Worm (Caenorhabditis elegans) whole organism, L1 larva: ENCODE data around the gene F44B9.10.

Experiments used
- C16A3.4 ChIP-seq: fragments of 150-350 bp; optimal IDR thresholded peaks from 2 replicates; lab custom pipeline; 2014; ENCODE audit warnings: missing biosample characterization, missing genetic modification characterization
- C34B4.2 ChIP-seq: sonication (generic microtip); optimal IDR thresholded peaks from 2 replicates; lab custom pipeline; 2017; ENCODE audit warnings: mild to moderate bottlenecking, missing genetic modification characterization, missing compliant biosample characterization
- F16B12.6 ChIP-seq: fragments of 150-350 bp; optimal IDR thresholded peaks from 2 replicates; lab custom pipeline; 2014; ENCODE audit warnings: missing biosample characterization, missing genetic modification characterization
- Y116A8C.19 ChIP-seq: sonication (generic microtip); optimal IDR thresholded peaks from 2 replicates; lab custom pipeline; 2016; ENCODE audit warnings: missing compliant biosample characterization, missing genetic modification characterization, borderline replicate concordance
- alr-1 ChIP-seq: fragments of 200-800 bp; sonication (Bioruptor generic); optimal IDR thresholded peaks from 2 replicates; lab custom pipeline; 2018; ENCODE audit warnings: borderline replicate concordance, mild to moderate bottlenecking, missing genetic modification characterization, missing compliant biosample characterization
- aly-2 ChIP-seq: fragments of 150-350 bp; optimal IDR thresholded peaks from 2 replicates; lab custom pipeline; 2014; ENCODE audit warnings: missing biosample characterization, missing genetic modification characterization
- ama-1 ChIP-seq: fragments of 150-350 bp; optimal IDR thresholded peaks from 2 replicates; lab custom pipeline; 2014
- ceh-63 ChIP-seq: fragments of 200-800 bp; sonication (Bioruptor generic); optimal IDR thresholded peaks from 2 replicates; lab custom pipeline; 2018; ENCODE audit warnings: mild to moderate bottlenecking, missing genetic modification characterization, missing compliant biosample characterization
- ceh-90 ChIP-seq: sonication (generic microtip); optimal IDR thresholded peaks from 2 replicates; lab custom pipeline; 2016; ENCODE audit warnings: missing genetic modification characterization, missing compliant biosample characterization
- ces-1 ChIP-seq: fragments of 150-350 bp; optimal IDR thresholded peaks from 2 replicates; lab custom pipeline; 2014; ENCODE audit warnings: missing biosample characterization, missing genetic modification reagents, missing genetic modification characterization
- dpl-1 ChIP-seq, 3 experiments: fragments of 150-350 bp in 2 of 3; sonication (generic microtip) in 1 of 3; optimal IDR thresholded peaks; 2 replicates each; lab custom pipeline; 2014 to 2017; ENCODE audit warnings: missing biosample characterization in 3 of 3, missing genetic modification characterization in 3 of 3, missing genetic modification reagents in 3 of 3
- dsc-1 ChIP-seq: sonication (generic microtip); optimal IDR thresholded peaks from 2 replicates; lab custom pipeline; 2016; ENCODE audit warnings: mild to moderate bottlenecking, missing genetic modification characterization, missing compliant biosample characterization
- efl-1 ChIP-seq, 4 experiments: fragments of 150-350 bp; optimal IDR thresholded peaks in 3 of 4; peaks in 1 of 4; 1 replicate in 1 of 4; 2 replicates in 3 of 4; lab custom pipeline; 2014; ENCODE audit warnings: missing biosample characterization in 2 of 4, missing genetic modification characterization in 2 of 4, missing genetic modification reagents in 2 of 4
- elt-3 ChIP-seq, 6 experiments: fragments of 150-350 bp in 1 of 6; sonication (generic microtip); optimal IDR thresholded peaks; 2 replicates each; lab custom pipeline; 2017 to 2018; ENCODE audit warnings: missing biosample characterization in 6 of 6, missing genetic modification characterization in 6 of 6, inconsistent platforms in 1 of 6
- ets-5 ChIP-seq: fragments of 200-800 bp; sonication (Bioruptor generic); IDR thresholded peaks from 2 replicates; pipeline ENCODE4 v1.3.6; 2022; ENCODE audit warnings: missing genetic modification characterization, missing compliant biosample characterization
- fkh-10 ChIP-seq: sonication (generic microtip); optimal IDR thresholded peaks from 2 replicates; lab custom pipeline; 2017; ENCODE audit warnings: missing biosample characterization, missing genetic modification reagents, missing genetic modification characterization
- fkh-8 ChIP-seq: sonication (generic microtip); optimal IDR thresholded peaks from 2 replicates; lab custom pipeline; 2016; ENCODE audit warnings: mild to moderate bottlenecking, missing genetic modification characterization, missing compliant biosample characterization
- grh-1 ChIP-seq: fragments of 200-800 bp; sonication (Bioruptor generic); IDR thresholded peaks from 2 replicates; pipeline ENCODE4 v1.3.6; 2022; ENCODE audit warnings: missing genetic modification reagents, missing genetic modification characterization, missing compliant biosample characterization
- hlh-17 ChIP-seq: fragments of 200-800 bp; sonication (Bioruptor generic); optimal IDR thresholded peaks from 2 replicates; lab custom pipeline; 2018; ENCODE audit warnings: missing genetic modification characterization, mild to moderate bottlenecking, missing compliant biosample characterization, moderate library complexity, borderline replicate concordance
- hpl-2 ChIP-seq: fragments of 150-350 bp; optimal IDR thresholded peaks from 2 replicates; lab custom pipeline; 2014; ENCODE audit warnings: missing biosample characterization, missing genetic modification reagents, missing genetic modification characterization
- irx-1 ChIP-seq: sonication (generic microtip); optimal IDR thresholded peaks from 2 replicates; lab custom pipeline; 2016; ENCODE audit warnings: missing genetic modification characterization, missing compliant biosample characterization
- jun-1 ChIP-seq: fragments of 150-350 bp; optimal IDR thresholded peaks from 2 replicates; lab custom pipeline; 2014; ENCODE audit warnings: missing biosample characterization, missing genetic modification reagents, missing genetic modification characterization
- lin-39 ChIP-seq: fragments of 150-350 bp; optimal IDR thresholded peaks from 2 replicates; lab custom pipeline; 2014; ENCODE audit warnings: missing biosample characterization, missing genetic modification reagents, missing genetic modification characterization
- lir-3 ChIP-seq: sonication (generic microtip); optimal IDR thresholded peaks from 2 replicates; lab custom pipeline; 2016; ENCODE audit warnings: mild to moderate bottlenecking, missing genetic modification characterization, moderate library complexity, missing compliant biosample characterization; ENCODE audit not compliant: poor library complexity
- lsy-2 ChIP-seq, 2 experiments: fragments of 150-350 bp; optimal IDR thresholded peaks; 2 replicates each; lab custom pipeline; 2014; ENCODE audit warnings: missing biosample characterization in 2 of 2, missing genetic modification characterization in 2 of 2
- mab-9 ChIP-seq: fragments of 200-800 bp; sonication (Bioruptor generic); IDR thresholded peaks from 2 replicates; pipeline ENCODE4 v1.3.6; 2022; ENCODE audit warnings: missing genetic modification reagents, missing genetic modification characterization, missing compliant biosample characterization
- mdl-1 ChIP-seq, 2 experiments: fragments of 150-350 bp; optimal IDR thresholded peaks; 2 replicates each; lab custom pipeline; 2014 to 2017; ENCODE audit warnings: missing biosample characterization in 2 of 2, missing genetic modification characterization in 2 of 2, inconsistent platforms in 1 of 2
- mep-1 ChIP-seq: fragments of 150-350 bp; optimal IDR thresholded peaks from 2 replicates; lab custom pipeline; 2014; ENCODE audit warnings: missing biosample characterization, missing genetic modification characterization
- nhr-11 ChIP-seq: fragments of 150-350 bp; optimal IDR thresholded peaks from 2 replicates; lab custom pipeline; 2014; ENCODE audit warnings: missing biosample characterization, missing genetic modification characterization
- nhr-12 ChIP-seq: sonication (generic microtip); optimal IDR thresholded peaks from 2 replicates; lab custom pipeline; 2017; ENCODE audit warnings: missing biosample characterization, missing genetic modification characterization
- nhr-19 ChIP-seq: fragments of 200-800 bp; sonication (Bioruptor generic); conservative IDR thresholded peaks from 2 replicates; pipeline ENCODE4 v1.3.6; 2022; ENCODE audit warnings: missing genetic modification characterization, missing compliant biosample characterization
- nhr-28 ChIP-seq: fragments of 150-350 bp; optimal IDR thresholded peaks from 2 replicates; lab custom pipeline; 2014; ENCODE audit warnings: missing biosample characterization, missing genetic modification characterization
- nhr-47 ChIP-seq: sonication (generic microtip); optimal IDR thresholded peaks from 2 replicates; lab custom pipeline; 2016; ENCODE audit warnings: mild to moderate bottlenecking, missing genetic modification characterization, moderate library complexity, missing compliant biosample characterization
- nhr-71 ChIP-seq: sonication (generic microtip); optimal IDR thresholded peaks from 2 replicates; lab custom pipeline; 2016; ENCODE audit warnings: mild to moderate bottlenecking, missing genetic modification characterization, moderate library complexity, missing compliant biosample characterization
- nhr-76 ChIP-seq: sonication (generic microtip); optimal IDR thresholded peaks from 2 replicates; lab custom pipeline; 2017; ENCODE audit warnings: missing biosample characterization, missing genetic modification characterization
- pax-3 ChIP-seq: fragments of 200-800 bp; sonication (Bioruptor generic); optimal IDR thresholded peaks from 2 replicates; lab custom pipeline; 2018; ENCODE audit warnings: mild to moderate bottlenecking, missing genetic modification characterization, moderate library complexity, missing compliant biosample characterization
- pqm-1 ChIP-seq: sonication (generic microtip); optimal IDR thresholded peaks from 3 replicates; lab custom pipeline; 2017; ENCODE audit warnings: missing biosample characterization, missing genetic modification characterization
- skn-1 ChIP-seq: fragments of 150-350 bp; optimal IDR thresholded peaks from 2 replicates; lab custom pipeline; 2014; ENCODE audit warnings: missing biosample characterization, missing genetic modification characterization
- snpc-4 ChIP-seq: fragments of 150-350 bp; optimal IDR thresholded peaks from 2 replicates; lab custom pipeline; 2014; ENCODE audit warnings: missing biosample characterization, missing genetic modification characterization
- snu-23 ChIP-seq: sonication (generic microtip); optimal IDR thresholded peaks from 2 replicates; lab custom pipeline; 2016; ENCODE audit warnings: missing genetic modification characterization, missing compliant biosample characterization
- sox-4 ChIP-seq: sonication (generic microtip); optimal IDR thresholded peaks from 2 replicates; lab custom pipeline; 2016; ENCODE audit warnings: missing genetic modification characterization, missing compliant biosample characterization
- sptf-1 ChIP-seq: fragments of 150-350 bp; optimal IDR thresholded peaks from 2 replicates; lab custom pipeline; 2014; ENCODE audit warnings: missing biosample characterization, missing genetic modification characterization
- sup-37 ChIP-seq: fragments of 200-800 bp; sonication (Bioruptor generic); optimal IDR thresholded peaks from 2 replicates; lab custom pipeline; 2018; ENCODE audit warnings: mild to moderate bottlenecking, missing genetic modification characterization, missing compliant biosample characterization
- tbx-2 ChIP-seq: sonication (generic microtip); optimal IDR thresholded peaks from 2 replicates; lab custom pipeline; 2016; ENCODE audit warnings: missing genetic modification characterization, missing compliant biosample characterization
- unc-30 ChIP-seq: sonication (generic microtip); optimal IDR thresholded peaks from 2 replicates; lab custom pipeline; 2017; ENCODE audit warnings: missing biosample characterization, missing genetic modification characterization
- unc-62 ChIP-seq: fragments of 150-350 bp; optimal IDR thresholded peaks from 2 replicates; lab custom pipeline; 2014; ENCODE audit warnings: missing biosample characterization, missing genetic modification reagents, missing genetic modification characterization
- unc-86 ChIP-seq: sonication (generic microtip); optimal IDR thresholded peaks from 2 replicates; lab custom pipeline; 2016; ENCODE audit warnings: missing genetic modification characterization, missing compliant biosample characterization
- unc-98 ChIP-seq: fragments of 200-800 bp; sonication (Bioruptor generic); IDR thresholded peaks from 2 replicates; pipeline ENCODE4 v1.3.6; 2022; ENCODE audit warnings: missing genetic modification characterization, missing compliant biosample characterization
- vab-15 ChIP-seq: sonication (generic microtip); optimal IDR thresholded peaks from 2 replicates; lab custom pipeline; 2017; ENCODE audit warnings: missing genotype, mild to moderate bottlenecking, missing genetic modification characterization, missing compliant biosample characterization
- xbp-1 ChIP-seq: sonication (generic microtip); optimal IDR thresholded peaks from 2 replicates; lab custom pipeline; 2016; ENCODE audit warnings: missing genetic modification characterization, missing compliant biosample characterization
- ztf-11 ChIP-seq, 2 experiments: sonication (generic microtip); optimal IDR thresholded peaks; 2 replicates each; lab custom pipeline; 2016 to 2017; ENCODE audit warnings: missing genetic modification characterization in 2 of 2, missing biosample characterization in 1 of 2, missing compliant biosample characterization in 1 of 2
- ztf-4 ChIP-seq: fragments of 150-350 bp; optimal IDR thresholded peaks from 2 replicates; lab custom pipeline; 2014; ENCODE audit warnings: missing biosample characterization, missing genetic modification characterization

Gene F44B9.10

DNA sequence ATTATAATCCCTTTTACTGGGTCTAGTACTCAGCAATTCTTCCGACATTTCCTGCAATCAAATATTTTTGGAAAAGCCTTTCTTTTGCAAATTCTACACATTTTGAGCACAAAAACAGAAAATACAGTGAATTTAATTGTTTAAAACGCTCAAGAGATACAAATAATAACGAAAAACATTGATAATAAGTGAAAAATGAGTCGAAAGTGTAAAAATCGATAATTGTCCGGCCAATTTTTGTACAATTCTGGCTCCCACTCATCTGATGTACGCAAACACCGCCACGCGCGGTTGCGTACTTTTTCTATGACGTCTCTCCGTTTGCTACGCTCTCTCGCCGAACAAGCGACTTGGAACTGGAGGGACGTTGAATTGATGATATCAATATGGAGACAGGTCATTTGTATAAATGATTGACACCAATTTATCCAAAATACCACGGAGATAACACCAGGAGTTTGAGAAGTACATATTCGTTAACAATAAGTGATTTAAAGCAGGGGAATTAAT, 12.6 kb downstream of the F44B9.10 start, which contains the start of gene lin-36 (continued):
- peak; percentile 78 to 88 (median 88) for TF ChIP-seq dpl-1 (GFP tag; optimal IDR thresholded peaks at IDR 0.05; lab: Kevin White, UChicago)
- no peak for TF ChIP-seq alr-1 (tag; lab: Kevin White, UChicago)
- TF ChIP-seq lsy-2 (tag; optimal IDR thresholded peaks at IDR 0.05; lab: Kevin White, UChicago): peak; percentile 88 to 91
- TF ChIP-seq jun-1: peak; percentile 79
- peak; percentile 90 for TF ChIP-seq nhr-71
- no peak for TF ChIP-seq sox-4 (tag; lab: Kevin White, UChicago)
- TF ChIP-seq C34B4.2 (tag; lab: Kevin White, UChicago): no peak
- peak; percentile 78 for TF ChIP-seq grh-1 (GFP tag; lab: Robert Waterston, UW)
- no peak for TF ChIP-seq nhr-11 (tag; lab: Kevin White, UChicago)
- no peak for TF ChIP-seq fkh-10
- TF ChIP-seq dsc-1: peak; percentile 93
- no peak for TF ChIP-seq nhr-76 (tag; lab: Kevin White, UChicago)
- peak; percentile 79 for TF ChIP-seq xbp-1 (tag; lab: Kevin White, UChicago)
- TF ChIP-seq efl-1 (optimal IDR thresholded peaks at IDR 0.05; lab: Kevin White, UChicago): peak; percentile 86 to 91
- TF ChIP-seq efl-1 (GFP tag; optimal IDR thresholded peaks at IDR 0.05 in 1 of 2; lab: Kevin White, UChicago): peak; percentile 87 to 99
- TF ChIP-seq F16B12.6 (tag; lab: Kevin White, UChicago): peak; percentile 99
- peak; percentile 91 for TF ChIP-seq snu-23 (GFP tag; lab: Kevin White, UChicago)
- peak; percentile 94 for TF ChIP-seq mep-1 (tag; lab: Kevin White, UChicago)
- no peak for TF ChIP-seq hlh-17 (GFP tag; lab: Kevin White, UChicago)
- peak; percentile 80 for TF ChIP-seq fkh-8 (tag; lab: Kevin White, UChicago)
- TF ChIP-seq ztf-11 (tag; optimal IDR thresholded peaks at IDR 0.05; lab: Kevin White, UChicago): peak in 1 of 2 experiments; percentile 76
- peak; percentile 76 for TF ChIP-seq nhr-19 (GFP tag; lab: Robert Waterston, UW)
- TF ChIP-seq C16A3.4: peak; percentile 81
- no peak for TF ChIP-seq Y116A8C.19 (tag; lab: Kevin White, UChicago)
- peak; percentile 62 for TF ChIP-seq ztf-4
- peak; percentile 69 for TF ChIP-seq lir-3 (tag; lab: Kevin White, UChicago)
- peak; percentile 52; the same call in 1 of the 2 replicates for TF ChIP-seq mab-9 (GFP tag; lab: Robert Waterston, UW)
- peak in 2 of 6 experiments; percentile 72 to 77 for TF ChIP-seq elt-3 (tag; optimal IDR thresholded peaks at IDR 0.05; lab: Kevin White, UChicago)
- peak; percentile 91 for TF ChIP-seq tbx-2 (tag; lab: Kevin White, UChicago)
- no peak for TF ChIP-seq unc-30
- TF ChIP-seq sptf-1: no peak
- TF ChIP-seq sup-37 (GFP tag; lab: Kevin White, UChicago): no peak
- TF ChIP-seq nhr-12 (tag; lab: Kevin White, UChicago): no peak
- TF ChIP-seq mdl-1 (tag; optimal IDR thresholded peaks at IDR 0.05; lab: Kevin White, UChicago): peak in 1 of 2 experiments; percentile 64
- TF ChIP-seq irx-1 (tag; lab: Kevin White, UChicago): peak; percentile 69
- no peak for TF ChIP-seq aly-2 (tag; lab: Kevin White, UChicago)
- peak; percentile 82 for TF ChIP-seq skn-1 (tag; lab: Kevin White, UChicago)
- peak; percentile 52 for TF ChIP-seq snpc-4 (tag; lab: Kevin White, UChicago)
- TF ChIP-seq ceh-90 (tag; lab: Kevin White, UChicago): no peak
- TF ChIP-seq ceh-63 (GFP tag; lab: Kevin White, UChicago): no peak
- TF ChIP-seq nhr-47 (tag; lab: Kevin White, UChicago): peak; percentile 86
- TF ChIP-seq vab-15 (tag; lab: Kevin White, UChicago): peak; percentile 64
- no peak for TF ChIP-seq ces-1 (GFP tag; lab: Kevin White, UChicago)
- TF ChIP-seq unc-62 (GFP tag; lab: Kevin White, UChicago): peak; percentile 72
- TF ChIP-seq unc-86 (tag; lab: Kevin White, UChicago): peak; percentile 84
- TF ChIP-seq unc-98 (GFP tag; lab: Robert Waterston, UW): no peak
- TF ChIP-seq lin-39 (tag; lab: Kevin White, UChicago): peak; percentile 36
- no peak for TF ChIP-seq ets-5
- no peak for TF ChIP-seq pqm-1 (tag; lab: Kevin White, UChicago)
- TF ChIP-seq ama-1 (lab: Kevin White, UChicago): no peak
- TF ChIP-seq pax-3 (tag; lab: Kevin White, UChicago): peak; percentile 9
- no peak for TF ChIP-seq nhr-28
- no peak for TF ChIP-seq hpl-2 (GFP tag; lab: Kevin White, UChicago)
